Worm (Caenorhabditis elegans): ENCODE results near the gene W02A2.8.

W02A2.8 gene

DNA sequence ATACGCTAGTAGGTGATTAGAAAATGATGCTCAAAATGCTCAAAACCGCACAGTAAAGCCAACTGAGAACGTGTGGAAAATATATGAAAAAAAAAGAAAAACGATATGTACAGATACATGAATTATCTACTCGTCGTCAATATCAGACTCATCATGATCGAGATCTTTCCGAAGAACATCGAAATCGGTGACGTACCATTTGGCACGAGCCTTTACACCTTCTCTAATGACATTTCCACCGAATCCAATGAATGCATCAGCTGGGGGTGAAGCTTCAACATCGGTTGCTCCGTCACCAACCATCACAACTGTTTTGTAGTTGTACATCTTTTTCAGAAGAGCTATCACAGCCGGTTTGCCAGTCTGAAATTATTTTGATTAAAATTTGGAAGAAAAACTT lies 30.8 kb upstream of the W02A2.8 start:
- no peak for TF ChIP-seq hlh-1 (tag; optimal IDR thresholded peaks at IDR 0.05)
- TF ChIP-seq elt-1 (tag; optimal IDR thresholded peaks at IDR 0.05; ENCODE audit: borderline replicate concordance, insufficient read depth) = no peak
- TF ChIP-seq nhr-2 (tag; optimal IDR thresholded peaks at IDR 0.05) = no peak
- TF ChIP-seq lsy-2 (tag; optimal IDR thresholded peaks at IDR 0.05) = no peak
- TF ChIP-seq cnd-1 (tag; optimal IDR thresholded peaks at IDR 0.05) = no peak
- TF ChIP-seq blmp-1 (tag; optimal IDR thresholded peaks at IDR 0.05) = no peak
- no peak for TF ChIP-seq flh-1 (GFP tag; optimal IDR thresholded peaks at IDR 0.05)
- TF ChIP-seq ces-1 (GFP tag; optimal IDR thresholded peaks at IDR 0.05) = no peak

- TF ChIP-seq nhr-237 (tag; optimal IDR thresholded peaks at IDR 0.05) (peak; percentile 3), mls-2 (tag; optimal IDR thresholded peaks at IDR 0.05) (no peak)
Measured at ce11 chrIV:13388779-13389178, 30.4 kb upstream of the W02A2.8 start.

DNA sequence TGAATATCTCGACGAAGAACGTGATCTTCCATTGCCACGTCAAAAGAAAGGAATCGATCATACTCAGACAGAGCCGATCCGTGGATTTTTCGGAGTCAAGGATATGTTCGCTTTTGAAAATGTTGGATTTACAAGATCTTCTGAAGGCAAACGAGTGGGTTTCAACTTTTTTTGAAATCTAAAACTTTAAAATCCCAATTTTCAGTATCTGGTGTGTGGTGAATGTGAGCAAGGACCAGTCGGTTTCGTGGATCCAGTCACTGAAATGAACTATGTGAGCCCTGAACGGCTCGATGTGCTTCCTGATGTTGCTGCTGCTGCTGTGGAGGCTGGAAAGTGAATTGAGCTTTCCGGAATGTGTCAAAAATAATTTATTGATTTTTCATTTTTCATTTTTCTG lies 28.5 kb upstream of the W02A2.8 start, which contains the start of gene lsm-3:
Gene lsm-3, plus strand, starts transcription at position 301 of the 400 bp plus-strand sequence.
- no peak for TF ChIP-seq elt-1 (tag; optimal IDR thresholded peaks at IDR 0.05; ENCODE audit: borderline replicate concordance, insufficient read depth)
- TF ChIP-seq nhr-12 (tag; optimal IDR thresholded peaks at IDR 0.05) = no peak
- TF ChIP-seq unc-39 (tag; optimal IDR thresholded peaks at IDR 0.05) = no peak
- no peak for TF ChIP-seq sptf-1 (tag; optimal IDR thresholded peaks at IDR 0.05)
- TF ChIP-seq nhr-76 (tag; optimal IDR thresholded peaks at IDR 0.05) = no peak
- TF ChIP-seq mep-1 (tag; optimal IDR thresholded peaks at IDR 0.05) = no peak
- TF ChIP-seq ceh-83 (GFP tag; optimal IDR thresholded peaks at IDR 0.05) = no peak
- TF ChIP-seq nhr-2 (tag; optimal IDR thresholded peaks at IDR 0.05) = no peak
- no peak for TF ChIP-seq nhr-237 (tag; optimal IDR thresholded peaks at IDR 0.05)

- TF ChIP-seq ham-2 (GFP tag; optimal IDR thresholded peaks at IDR 0.05) (peak; percentile 85), nhr-28 (tag; optimal IDR thresholded peaks at IDR 0.05) (peak; percentile 62), bed-3 (GFP tag; optimal IDR thresholded peaks at IDR 0.05) (no peak), lin-13 (tag; optimal IDR thresholded peaks at IDR 0.05) (peak; percentile 63), blmp-1 (tag; optimal IDR thresholded peaks at IDR 0.05) (peak; percentile 57), nhr-237 (tag; optimal IDR thresholded peaks at IDR 0.05) (peak; percentile 66), ceh-39 (tag; optimal IDR thresholded peaks at IDR 0.05) (peak; percentile 78), ztf-11 (tag; optimal IDR thresholded peaks at IDR 0.05) (peak; percentile 72), flh-1 (GFP tag; optimal IDR thresholded peaks at IDR 0.05) (peak; percentile 21), lsy-2 (tag; optimal IDR thresholded peaks at IDR 0.05) (peak; percentile 76), lin-32 (GFP tag; optimal IDR thresholded peaks at IDR 0.05) (no peak), tbx-8 (GFP tag; optimal IDR thresholded peaks at IDR 0.05) (no peak), hlh-1 (tag; optimal IDR thresholded peaks at IDR 0.05) (peak; percentile 78), M03D4.4 (tag; optimal IDR thresholded peaks at IDR 0.05) (peak; percentile 80), zip-8 (tag; optimal IDR thresholded peaks at IDR 0.05) (no peak), mls-2 (tag; optimal IDR thresholded peaks at IDR 0.05) (peak; percentile 76), ceh-83 (GFP tag; optimal IDR thresholded peaks at IDR 0.05) (peak; percentile 69), mep-1 (tag; optimal IDR thresholded peaks at IDR 0.05) (peak; percentile 89), cnd-1 (tag; optimal IDR thresholded peaks at IDR 0.05) (peak; percentile 58), ces-1 (GFP tag; optimal IDR thresholded peaks at IDR 0.05) (peak; percentile 92), pha-4 (tag; optimal IDR thresholded peaks at IDR 0.05) (peak; percentile 64), elt-1 (tag; optimal IDR thresholded peaks at IDR 0.05; ENCODE audit: borderline replicate concordance, insufficient read depth) (no peak), mab-5 (tag; optimal IDR thresholded peaks at IDR 0.05) (peak; percentile 2), nhr-2 (tag; optimal IDR thresholded peaks at IDR 0.05) (peak; percentile 8), elt-3 (tag; optimal IDR thresholded peaks at IDR 0.05) (no peak), unc-39 (tag; optimal IDR thresholded peaks at IDR 0.05) (no peak), sem-2 (GFP tag; optimal IDR thresholded peaks at IDR 0.05) (no peak), unc-120 (tag; optimal IDR thresholded peaks at IDR 0.05; ENCODE audit: poor library complexity, severe bottlenecking) (peak; percentile 72), sptf-1 (tag; optimal IDR thresholded peaks at IDR 0.05) (peak; percentile 89), snpc-4 (tag; optimal IDR thresholded peaks at IDR 0.05) (no peak), nhr-76 (tag; optimal IDR thresholded peaks at IDR 0.05) (peak; percentile 64), unc-62 (GFP tag; optimal IDR thresholded peaks at IDR 0.05) (peak; percentile 43), drap-1 (GFP tag; optimal IDR thresholded peaks at IDR 0.05) (peak; percentile 75), ceh-43 (GFP tag; optimal IDR thresholded peaks at IDR 0.05) (peak; percentile 74), nhr-12 (tag; optimal IDR thresholded peaks at IDR 0.05) (no peak)
Measured at ce11 chrIV:13386043-13386442, 27.7 kb upstream of the W02A2.8 start, which contains the start of the genes Y62E10A.20, Y62E10A.23 and mdt-9. Gene Y62E10A.20, minus strand, starts transcription at chrIV:13386091. Gene Y62E10A.23, plus strand, starts transcription at chrIV:13386324. Gene mdt-9, plus strand, starts transcription at chrIV:13386380.

All from whole organism, mixed stage, embryonic.